Worm (Caenorhabditis elegans) whole organism, L4/young adult: ENCODE results near the gene Y105C5B.25.

Experiments used
- W03F9.2 ChIP-seq: fragments of 150-350 bp; optimal IDR thresholded peaks from 2 replicates; lab custom pipeline; 2014; ENCODE audit warnings: missing biosample characterization, missing genetic modification characterization
- dao-5 ChIP-seq: sonication (generic microtip); optimal IDR thresholded peaks from 2 replicates; lab custom pipeline; 2016; ENCODE audit warnings: missing genotype, missing genetic modification characterization, moderate library complexity, missing compliant biosample characterization
- him-1 ChIP-seq: sonication (generic microtip); optimal IDR thresholded peaks from 2 replicates; lab custom pipeline; 2016; ENCODE audit warnings: missing genotype, missing genetic modification reagents, missing genetic modification characterization, missing compliant biosample characterization

- TF ChIP-seq dao-5 (tag; lab: Kevin White, UChicago): no peak
- TF ChIP-seq him-1 (tag; lab: Kevin White, UChicago): no peak
- no peak for TF ChIP-seq W03F9.2 (tag; lab: Kevin White, UChicago)
Observed at ce11 chrIV:16169443-16170105, 22.6 kb upstream of the Y105C5B.25 start.
